Worm (Caenorhabditis elegans): ENCODE measurements around the gene dkc-1.

Gene dkc-1

DNA sequence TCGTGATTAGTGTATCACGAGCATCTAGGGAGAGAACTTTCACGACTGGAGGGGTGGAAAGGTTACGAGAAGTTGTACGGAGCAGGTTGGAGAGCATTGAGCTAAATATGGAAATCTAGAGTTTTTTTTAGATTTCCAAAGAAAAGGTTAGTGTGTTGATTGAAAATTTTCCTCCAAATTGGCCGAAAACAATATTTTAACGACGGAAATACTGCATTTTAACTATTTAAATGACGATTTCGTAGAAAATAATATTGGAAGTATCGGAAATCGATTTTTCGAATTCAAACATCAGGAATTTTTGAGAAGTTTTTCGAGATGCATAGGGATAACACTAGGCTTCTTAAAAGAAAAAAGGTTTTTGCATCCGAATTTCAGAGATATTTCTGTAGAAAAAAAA, 10.2 kb downstream of the dkc-1 start, which contains the start of gene K01G5.10:
TSS of gene K01G5.10 (minus strand) at position 101 of the 400 bp plus-strand sequence.
- TF ChIP-seq mel-28 (tag; optimal IDR thresholded peaks at IDR 0.05; ENCODE audit: borderline replicate concordance): no peak
- no peak for TF ChIP-seq ztf-18 (tag; optimal IDR thresholded peaks at IDR 0.05)
- TF ChIP-seq F22D6.2 (tag; optimal IDR thresholded peaks at IDR 0.05): no peak
- TF ChIP-seq sptf-2 (GFP tag; optimal IDR thresholded peaks at IDR 0.05): no peak
- no peak for TF ChIP-seq zim-3 (tag; optimal IDR thresholded peaks at IDR 0.05)
- no peak for TF ChIP-seq F57A8.1 (GFP tag; optimal IDR thresholded peaks at IDR 0.05)
- no peak for TF ChIP-seq lin-35 (GFP tag; optimal IDR thresholded peaks at IDR 0.05)
- no peak for TF ChIP-seq cebp-1 (GFP tag; IDR thresholded peaks at IDR 0.05)
- TF ChIP-seq cebp-1 (tag; optimal IDR thresholded peaks at IDR 0.05): no peak
- no peak for TF ChIP-seq ztf-25 (GFP tag; IDR thresholded peaks at IDR 0.05)
- TF ChIP-seq athp-1 (tag; optimal IDR thresholded peaks at IDR 0.05): no peak
- TF ChIP-seq bed-2 (GFP tag; IDR thresholded peaks at IDR 0.05): no peak
- TF ChIP-seq nhr-80 (tag; optimal IDR thresholded peaks at IDR 0.05): no peak
- no peak for TF ChIP-seq hmg-1.2 (GFP tag; IDR thresholded peaks at IDR 0.05)
- TF ChIP-seq madf-8 (GFP tag; conservative IDR thresholded peaks at IDR 0.05): no peak
- TF ChIP-seq nfya-1 (tag; optimal IDR thresholded peaks at IDR 0.05; ENCODE audit: borderline replicate concordance, insufficient read depth): no peak
- no peak for TF ChIP-seq unc-130 (GFP tag; optimal IDR thresholded peaks at IDR 0.05)

ce11 chrIII:10759050-10760023, 11.1 kb downstream of the dkc-1 start, which contains the start of gene tasp-1:
TSS of gene tasp-1 (plus strand) at chrIII:10759307.
- TF ChIP-seq madf-6 (GFP tag; IDR thresholded peaks at IDR 0.05): peak; percentile 98
- peak; percentile 100 for TF ChIP-seq B0336.3 (GFP tag; IDR thresholded peaks at IDR 0.05)
- peak; percentile 96 to 100 (median 99) for TF ChIP-seq lin-35 (GFP tag; optimal IDR thresholded peaks at IDR 0.05)
- peak; percentile 90 for TF ChIP-seq him-1 (tag; optimal IDR thresholded peaks at IDR 0.05)
- peak; percentile 85 for TF ChIP-seq snpc-1.1 (tag; optimal IDR thresholded peaks at IDR 0.05; ENCODE audit: insufficient read depth)
- peak; percentile 98 for TF ChIP-seq cebp-1 (GFP tag; IDR thresholded peaks at IDR 0.05)
- peak; percentile 99 for TF ChIP-seq cebp-1 (tag; optimal IDR thresholded peaks at IDR 0.05)
- peak; percentile 92; the same call in 1 of the 2 replicates for TF ChIP-seq aptf-3 (GFP tag; IDR thresholded peaks at IDR 0.05)
- TF ChIP-seq mes-4 (tag; optimal IDR thresholded peaks at IDR 0.05): peak; percentile 17
- peak; percentile 100 for TF ChIP-seq lir-1 (GFP tag; conservative IDR thresholded peaks at IDR 0.05)
- TF ChIP-seq sptf-2 (GFP tag; optimal IDR thresholded peaks at IDR 0.05): peak; percentile 99
- peak; percentile 100 for TF ChIP-seq egl-18 (GFP tag; IDR thresholded peaks at IDR 0.05)
- peak; percentile 98 for TF ChIP-seq zim-3 (tag; optimal IDR thresholded peaks at IDR 0.05)
- TF ChIP-seq K11D2.4 (GFP tag; IDR thresholded peaks at IDR 0.05): peak; percentile 100
- peak; percentile 98 for TF ChIP-seq dpff-1 (tag; optimal IDR thresholded peaks at IDR 0.05)
- peak; percentile 98 for TF ChIP-seq bed-1 (GFP tag; IDR thresholded peaks at IDR 0.05)
- TF ChIP-seq efl-1 (GFP tag; optimal IDR thresholded peaks at IDR 0.05): peak; percentile 99
- peak; percentile 94 for TF ChIP-seq ceh-40 (GFP tag; IDR thresholded peaks at IDR 0.05)
- peak; percentile 96 for TF ChIP-seq akir-1 (GFP tag; optimal IDR thresholded peaks at IDR 0.05)
- peak; percentile 99 for TF ChIP-seq ztf-6 (GFP tag; IDR thresholded peaks at IDR 0.05)
- TF ChIP-seq T07F8.4 (tag; optimal IDR thresholded peaks at IDR 0.05): peak; percentile 96
- TF ChIP-seq fkh-3 (tag; optimal IDR thresholded peaks at IDR 0.05): peak; percentile 67
- peak; percentile 97 for TF ChIP-seq ceh-58 (GFP tag; IDR thresholded peaks at IDR 0.05)
- peak; percentile 53 for TF ChIP-seq rpc-1 (optimal IDR thresholded peaks at IDR 0.05)
- peak; percentile 8 for TF ChIP-seq rpc-1 (tag; optimal IDR thresholded peaks at IDR 0.05)
- peak; percentile 95 for TF ChIP-seq lag-1 (GFP tag; IDR thresholded peaks at IDR 0.05)
- TF ChIP-seq madf-10 (tag; optimal IDR thresholded peaks at IDR 0.05): peak; percentile 98
- peak; percentile 93 for TF ChIP-seq hsf-1 (GFP tag; IDR thresholded peaks at IDR 0.05)
- TF ChIP-seq F49E8.2 (tag; optimal IDR thresholded peaks at IDR 0.05; ENCODE audit: insufficient read depth): peak; percentile 98
- no peak for TF ChIP-seq nfya-1 (tag; optimal IDR thresholded peaks at IDR 0.05; ENCODE audit: borderline replicate concordance, insufficient read depth)
- TF ChIP-seq snpc-4 (GFP tag; optimal IDR thresholded peaks at IDR 0.05): peak; percentile 90
- TF ChIP-seq snpc-4 (tag; optimal IDR thresholded peaks at IDR 0.05): peak; percentile 93 to 95 (median 93)
- peak; percentile 100 for TF ChIP-seq athp-1 (tag; optimal IDR thresholded peaks at IDR 0.05)
- peak; percentile 100 for TF ChIP-seq chd-7 (tag; optimal IDR thresholded peaks at IDR 0.05)
- peak; percentile 100 for TF ChIP-seq ztf-22 (GFP tag; optimal IDR thresholded peaks at IDR 0.05)
